Worm (Caenorhabditis elegans) whole organism, early embryonic: ENCODE measurements around the gene rpl-38.

Source experiments
- B0310.2 ChIP-seq: sonication (generic microtip); optimal IDR thresholded peaks from 2 replicates; lab custom pipeline; 2016; ENCODE audit warnings: mild to moderate bottlenecking, missing genetic modification characterization, missing compliant biosample characterization
- F13C5.2 ChIP-seq: sonication (generic microtip); optimal IDR thresholded peaks from 2 replicates; lab custom pipeline; 2017; ENCODE audit warnings: mild to moderate bottlenecking, missing genetic modification characterization, inconsistent platforms, missing compliant biosample characterization
- aly-1 ChIP-seq: sonication (generic microtip); optimal IDR thresholded peaks from 2 replicates; lab custom pipeline; 2016; ENCODE audit warnings: missing genetic modification characterization, missing compliant biosample characterization
- ama-1 ChIP-seq: fragments of 150-350 bp; optimal IDR thresholded peaks from 2 replicates; lab custom pipeline; 2014
- ceh-13 ChIP-seq: fragments of 200-800 bp; sonication (Bioruptor generic); optimal IDR thresholded peaks from 2 replicates; lab custom pipeline; 2018; ENCODE audit warnings: mild to moderate bottlenecking, missing genetic modification characterization, missing compliant biosample characterization
- ceh-36 ChIP-seq: sonication (generic microtip); optimal IDR thresholded peaks from 2 replicates; lab custom pipeline; 2016; ENCODE audit warnings: missing genetic modification characterization, inconsistent platforms, missing compliant biosample characterization
- ets-7 ChIP-seq: sonication (generic microtip); optimal IDR thresholded peaks from 2 replicates; lab custom pipeline; 2016; ENCODE audit warnings: missing genotype, missing genetic modification characterization, missing compliant biosample characterization
- flt-1 ChIP-seq: fragments of 200-800 bp; sonication (Bioruptor generic); IDR thresholded peaks from 2 replicates; pipeline ENCODE4 v1.3.6; 2022; ENCODE audit warnings: missing genetic modification characterization, missing compliant biosample characterization
- hmbx-1 ChIP-seq: sonication (generic microtip); optimal IDR thresholded peaks from 2 replicates; lab custom pipeline; 2016; ENCODE audit warnings: mild to moderate bottlenecking, missing genetic modification characterization, missing compliant biosample characterization
- hmg-4 ChIP-seq: fragments of 200-800 bp; sonication (Bioruptor generic); optimal IDR thresholded peaks from 2 replicates; lab custom pipeline; 2018; ENCODE audit warnings: mild to moderate bottlenecking, missing genetic modification characterization, missing compliant biosample characterization
- hnd-1 ChIP-seq: sonication (generic microtip); optimal IDR thresholded peaks from 2 replicates; lab custom pipeline; 2016; ENCODE audit warnings: missing genetic modification characterization, missing compliant biosample characterization
- pes-1 ChIP-seq: fragments of 200-800 bp; sonication (Bioruptor generic); IDR thresholded peaks from 2 replicates; pipeline ENCODE4 v1.3.6; 2022; ENCODE audit warnings: missing genetic modification reagents, missing genetic modification characterization, missing compliant biosample characterization
- scrt-1 ChIP-seq: fragments of 200-800 bp; sonication (Bioruptor generic); IDR thresholded peaks from 2 replicates; pipeline ENCODE4 v1.3.6; 2022; ENCODE audit warnings: missing genetic modification characterization, missing compliant biosample characterization
- sea-1 ChIP-seq: fragments of 200-800 bp; sonication (Bioruptor generic); conservative IDR thresholded peaks from 2 replicates; pipeline ENCODE4 v1.3.6; 2022; ENCODE audit warnings: missing genetic modification characterization, missing compliant biosample characterization
- tbx-11 ChIP-seq: fragments of 200-800 bp; sonication (Bioruptor generic); IDR thresholded peaks from 2 replicates; pipeline ENCODE4 v1.3.6; 2022; ENCODE audit warnings: missing genetic modification characterization, missing compliant biosample characterization
- tbx-37 ChIP-seq: fragments of 200-800 bp; sonication (Bioruptor generic); conservative IDR thresholded peaks from 2 replicates; pipeline ENCODE4 v1.3.6; 2022; ENCODE audit warnings: missing genetic modification reagents, missing genetic modification characterization, missing compliant biosample characterization
- tra-4 ChIP-seq: sonication (generic microtip); optimal IDR thresholded peaks from 2 replicates; lab custom pipeline; 2017; ENCODE audit warnings: missing genetic modification characterization, missing compliant biosample characterization

The rpl-38 gene

ce11 chrV:15517413-15517812 is 5.4 kb downstream of the rpl-38 start, which contains the start of gene F21A3.3:
F21A3.3 (plus strand) TSS chrV:15517713.
- TF ChIP-seq B0310.2 (tag; lab: Kevin White, UChicago), result no peak
- TF ChIP-seq ets-7 (tag; lab: Kevin White, UChicago), result no peak
- no peak for TF ChIP-seq hmg-4 (GFP tag; lab: Kevin White, UChicago)
- TF ChIP-seq tbx-37 (GFP tag; lab: Robert Waterston, UW), result no peak
- TF ChIP-seq tbx-11, result no peak
- no peak for TF ChIP-seq ceh-13
- TF ChIP-seq hmbx-1 (tag; lab: Kevin White, UChicago), result no peak
- TF ChIP-seq aly-1 (tag; lab: Kevin White, UChicago), result no peak
- TF ChIP-seq scrt-1 (GFP tag; lab: Robert Waterston, UW), result no peak
- TF ChIP-seq pes-1 (GFP tag; lab: Robert Waterston, UW), result no peak
- no peak for TF ChIP-seq hnd-1 (tag; lab: Kevin White, UChicago)
- TF ChIP-seq ama-1 (lab: Kevin White, UChicago), result no peak
- no peak for TF ChIP-seq tra-4 (tag; lab: Kevin White, UChicago)
- no peak for TF ChIP-seq ceh-36 (tag; lab: Kevin White, UChicago)
- no peak for TF ChIP-seq flt-1 (GFP tag; lab: Robert Waterston, UW)
- no peak for TF ChIP-seq F13C5.2 (tag; lab: Kevin White, UChicago)

DNA sequence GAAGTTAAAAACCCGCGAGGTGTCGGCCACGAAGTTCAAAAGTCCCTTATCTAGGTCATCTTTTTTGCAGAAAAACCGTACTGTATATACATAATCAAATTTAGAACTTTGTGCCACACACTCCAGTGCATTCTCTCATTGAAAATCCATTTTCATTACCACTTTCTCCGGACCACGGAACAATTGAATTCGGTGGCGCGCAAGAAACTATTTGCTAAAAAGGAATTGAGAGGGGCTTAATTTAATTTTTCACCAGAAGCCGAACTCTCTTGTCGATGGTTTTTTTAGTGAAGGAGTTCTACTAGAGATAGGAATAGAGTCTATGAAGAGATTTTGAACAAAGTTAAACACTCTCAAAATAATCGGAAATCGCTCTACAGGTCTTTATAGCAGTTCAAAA is 7.9 kb downstream of the rpl-38 start:
- TF ChIP-seq aly-1 (tag; lab: Kevin White, UChicago), result no peak
- TF ChIP-seq tra-4 (tag; lab: Kevin White, UChicago), result no peak
- no peak for TF ChIP-seq hmbx-1 (tag; lab: Kevin White, UChicago)
- TF ChIP-seq flt-1 (GFP tag; lab: Robert Waterston, UW), result no peak

ce11 chrV:15520398-15520797 is 8.4 kb downstream of the rpl-38 start:
- TF ChIP-seq flt-1 (GFP tag; lab: Robert Waterston, UW), result no peak
- TF ChIP-seq tbx-37 (GFP tag; lab: Robert Waterston, UW), result no peak
- no peak for TF ChIP-seq ceh-36 (tag; lab: Kevin White, UChicago)
- no peak for TF ChIP-seq tra-4 (tag; lab: Kevin White, UChicago)
- no peak for TF ChIP-seq aly-1 (tag; lab: Kevin White, UChicago)
- TF ChIP-seq ceh-13, result no peak
- TF ChIP-seq hnd-1 (tag; lab: Kevin White, UChicago), result no peak

DNA sequence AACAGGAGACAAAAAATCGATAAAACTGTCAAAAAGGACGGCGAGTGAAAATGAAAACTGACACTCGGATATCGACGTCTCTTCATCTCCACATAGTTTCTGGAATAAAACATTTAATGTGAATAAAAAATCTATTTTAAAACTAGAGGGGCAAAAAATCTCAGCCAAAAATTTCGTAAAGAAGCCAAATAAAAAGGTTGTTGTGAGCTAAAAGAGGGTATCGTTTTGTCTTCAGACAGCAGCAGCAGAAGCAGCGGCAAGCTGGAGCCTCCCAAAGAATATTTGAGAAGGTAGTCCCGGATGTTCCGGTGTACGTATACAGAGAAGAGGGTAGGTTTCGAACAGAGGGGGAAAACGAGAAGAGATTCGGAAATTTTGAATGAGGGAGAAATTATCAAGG is 10.0 kb downstream of the rpl-38 start, which contains the start of gene lgc-31:
Gene lgc-31, minus strand, starts transcription at position 101 of the 400 bp plus-strand sequence.
- TF ChIP-seq aly-1 (tag; lab: Kevin White, UChicago), result no peak
- TF ChIP-seq pes-1 (GFP tag; lab: Robert Waterston, UW), result no peak
- TF ChIP-seq F13C5.2 (tag; lab: Kevin White, UChicago), result no peak
- TF ChIP-seq ceh-36 (tag; lab: Kevin White, UChicago), result no peak
- no peak for TF ChIP-seq hmbx-1 (tag; lab: Kevin White, UChicago)
- TF ChIP-seq ets-7 (tag; lab: Kevin White, UChicago), result no peak
- TF ChIP-seq sea-1 (GFP tag; lab: Robert Waterston, UW), result no peak
- no peak for TF ChIP-seq hmg-4 (GFP tag; lab: Kevin White, UChicago)

DNA sequence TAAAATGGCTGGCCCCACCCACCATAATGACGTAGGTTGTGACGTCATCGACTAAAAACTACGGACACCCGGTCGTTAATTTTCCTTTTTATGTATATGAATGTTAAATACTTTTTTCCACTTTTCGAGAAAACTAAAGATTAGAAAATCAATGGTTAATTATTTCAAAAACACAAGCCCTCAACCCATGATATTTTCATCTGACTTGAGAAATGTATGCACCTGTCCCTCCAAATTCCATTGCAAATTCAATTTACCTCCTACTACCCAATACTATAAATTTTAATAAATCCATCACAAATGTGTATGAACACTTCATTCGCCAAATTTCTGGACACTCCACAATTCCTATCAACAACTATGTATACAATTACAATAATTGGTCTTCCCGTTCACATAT is 17.1 kb downstream of the rpl-38 start, which contains the start of gene srh-276:
Gene srh-276, plus strand, starts transcription at position 301 of the 400 bp plus-strand sequence.
- TF ChIP-seq ama-1 (lab: Kevin White, UChicago) (no peak), ceh-13 (no peak), hmg-4 (GFP tag; lab: Kevin White, UChicago) (no peak), B0310.2 (tag; lab: Kevin White, UChicago) (no peak), scrt-1 (GFP tag; lab: Robert Waterston, UW) (no peak)

- no peak for TF ChIP-seq ceh-36 (tag; lab: Kevin White, UChicago)
- TF ChIP-seq hmbx-1 (tag; lab: Kevin White, UChicago), result no peak
- no peak for TF ChIP-seq hnd-1 (tag; lab: Kevin White, UChicago)
- TF ChIP-seq tra-4 (tag; lab: Kevin White, UChicago), result no peak
- no peak for TF ChIP-seq tbx-11
- TF ChIP-seq pes-1 (GFP tag; lab: Robert Waterston, UW), result no peak
- TF ChIP-seq tbx-37 (GFP tag; lab: Robert Waterston, UW), result no peak
- no peak for TF ChIP-seq B0310.2 (tag; lab: Kevin White, UChicago)
Observed at ce11 chrV:15533096-15533495, 21.1 kb downstream of the rpl-38 start, which contains the start of gene F21A3.11. F21A3.11 (minus strand) TSS chrV:15533212.

DNA sequence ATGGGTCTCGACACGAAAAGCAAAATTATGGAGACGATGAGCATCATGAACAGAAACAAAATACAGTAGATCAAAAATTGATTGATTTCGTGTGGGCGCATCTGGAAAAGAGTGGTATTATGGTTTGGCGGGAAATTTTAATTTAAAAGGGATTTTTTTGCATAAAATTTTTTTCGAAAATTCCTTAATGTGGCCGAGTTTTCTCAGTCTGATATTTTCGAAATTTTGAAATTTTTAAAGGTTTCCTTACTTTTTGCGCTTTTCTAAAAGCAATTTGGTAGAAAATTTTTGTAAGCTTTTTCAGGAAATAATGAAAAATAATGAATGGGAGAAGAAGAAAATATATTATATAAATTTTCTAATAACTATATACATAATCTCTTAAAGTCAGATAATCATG is 21.9 kb downstream of the rpl-38 start, which contains the start of gene F21A3.2:
Gene F21A3.2, minus strand, starts transcription at position 101 of the 400 bp plus-strand sequence.
- TF ChIP-seq flt-1 (GFP tag; lab: Robert Waterston, UW) (no peak), pes-1 (GFP tag; lab: Robert Waterston, UW) (no peak), aly-1 (tag; lab: Kevin White, UChicago) (no peak), hmg-4 (GFP tag; lab: Kevin White, UChicago) (no peak), tra-4 (tag; lab: Kevin White, UChicago) (no peak), tbx-11 (no peak), F13C5.2 (tag; lab: Kevin White, UChicago) (no peak), ceh-13 (no peak), hnd-1 (tag; lab: Kevin White, UChicago) (no peak)

DNA sequence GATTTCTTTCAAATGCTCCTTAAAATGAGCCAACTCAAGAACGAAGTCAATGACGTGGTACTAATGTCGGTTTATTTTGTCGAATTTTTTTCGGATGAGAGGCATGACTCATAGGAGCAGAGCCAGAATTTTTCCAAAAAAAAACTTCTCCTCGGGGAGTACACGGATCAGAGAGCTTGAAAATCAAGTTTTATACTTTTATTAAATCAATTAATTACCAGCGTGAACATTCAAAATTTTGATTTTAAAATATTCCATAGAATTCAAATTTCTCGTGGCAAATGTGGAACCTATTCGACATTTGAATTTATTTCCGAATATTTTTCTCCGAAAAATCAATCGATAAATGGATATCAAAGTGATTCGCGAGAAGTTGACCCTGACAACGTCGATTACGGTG is 24.4 kb downstream of the rpl-38 start, which contains the start of gene F21A3.4:
Gene F21A3.4, plus strand, starts transcription at position 301 of the 400 bp plus-strand sequence.
- TF ChIP-seq aly-1 (tag; lab: Kevin White, UChicago), result no peak
- no peak for TF ChIP-seq ets-7 (tag; lab: Kevin White, UChicago)
- no peak for TF ChIP-seq hnd-1 (tag; lab: Kevin White, UChicago)
- no peak for TF ChIP-seq tbx-11
- TF ChIP-seq pes-1 (GFP tag; lab: Robert Waterston, UW), result no peak
- no peak for TF ChIP-seq tra-4 (tag; lab: Kevin White, UChicago)
- TF ChIP-seq ceh-36 (tag; lab: Kevin White, UChicago), result no peak
- no peak for TF ChIP-seq ceh-13
- no peak for TF ChIP-seq F13C5.2 (tag; lab: Kevin White, UChicago)
- TF ChIP-seq B0310.2 (tag; lab: Kevin White, UChicago), result no peak
- no peak for TF ChIP-seq ama-1 (lab: Kevin White, UChicago)
- TF ChIP-seq tbx-37 (GFP tag; lab: Robert Waterston, UW), result no peak
- no peak for TF ChIP-seq scrt-1 (GFP tag; lab: Robert Waterston, UW)
- TF ChIP-seq sea-1 (GFP tag; lab: Robert Waterston, UW), result no peak
- TF ChIP-seq hmbx-1 (tag; lab: Kevin White, UChicago), result no peak
- no peak for TF ChIP-seq flt-1 (GFP tag; lab: Robert Waterston, UW)
- no peak for TF ChIP-seq hmg-4 (GFP tag; lab: Kevin White, UChicago)
